Worm (Caenorhabditis elegans) whole organism, young adult: Measurements from ENCODE around the gene sri-4.

Source experiments
- B0035.1 ChIP-seq: sonication (generic microtip); optimal IDR thresholded peaks from 2 replicates; lab custom pipeline; 2016; ENCODE audit warnings: missing genetic modification characterization, mild to moderate bottlenecking, missing compliant biosample characterization, missing genotype, missing genetic modification reagents
- F10E7.11 ChIP-seq: sonication (generic microtip); optimal IDR thresholded peaks from 2 replicates; lab custom pipeline; 2017; ENCODE audit warnings: mild to moderate bottlenecking, missing genetic modification characterization, moderate library complexity, missing compliant biosample characterization
- F37B4.10 ChIP-seq: fragments of 200-800 bp; sonication (Bioruptor generic); IDR thresholded peaks from 2 replicates; pipeline ENCODE4 v1.3.6; 2022; ENCODE audit warnings: missing genetic modification characterization, missing compliant biosample characterization
- K11D2.4 ChIP-seq: fragments of 200-800 bp; sonication (Bioruptor generic); IDR thresholded peaks from 2 replicates; pipeline ENCODE4 v1.3.6; 2022; ENCODE audit warnings: missing genetic modification reagents, missing genetic modification characterization, missing compliant biosample characterization
- Y53G8AR.9 ChIP-seq: fragments of 200-800 bp; sonication (Bioruptor generic); conservative IDR thresholded peaks from 2 replicates; pipeline ENCODE4 v1.3.6; 2022; ENCODE audit warnings: missing genetic modification reagents, missing genetic modification characterization, missing compliant biosample characterization
- Y67H2A.10 ChIP-seq: fragments of 200-800 bp; sonication (Bioruptor generic); conservative IDR thresholded peaks from 2 replicates; pipeline ENCODE4 v1.3.6; 2022; ENCODE audit warnings: missing genetic modification reagents, missing genetic modification characterization, missing compliant biosample characterization
- Y79H2A.3 ChIP-seq: fragments of 200-800 bp; sonication (Bioruptor generic); conservative IDR thresholded peaks from 2 replicates; pipeline ENCODE4 v1.3.6; 2022; ENCODE audit warnings: missing genetic modification reagents, missing genetic modification characterization, missing compliant biosample characterization
- Y95B8A.8 ChIP-seq: fragments of 200-800 bp; sonication (Bioruptor generic); IDR thresholded peaks from 2 replicates; pipeline ENCODE4 v1.3.6; 2022; ENCODE audit warnings: missing genetic modification reagents, missing genetic modification characterization, missing compliant biosample characterization
- ZK185.1 ChIP-seq: sonication (generic microtip); optimal IDR thresholded peaks from 2 replicates; lab custom pipeline; 2016; ENCODE audit warnings: mild to moderate bottlenecking, missing genetic modification characterization, missing compliant biosample characterization; ENCODE audit not compliant: poor library complexity, severe bottlenecking
- ama-1 ChIP-seq, 3 experiments: fragments of 150-350 bp in 1 of 3; sonication (generic microtip) in 2 of 3; optimal IDR thresholded peaks; 2 replicates each; lab custom pipeline; 2014 to 2018; ENCODE audit warnings: missing biosample characterization in 2 of 3, missing genetic modification characterization in 2 of 3, missing genetic modification reagents in 2 of 3
- attf-5 ChIP-seq: fragments of 200-800 bp; sonication (Bioruptor generic); optimal IDR thresholded peaks from 2 replicates; lab custom pipeline; 2018; ENCODE audit warnings: mild to moderate bottlenecking, missing genetic modification characterization, missing compliant biosample characterization
- bed-1 ChIP-seq: fragments of 200-800 bp; sonication (Bioruptor generic); IDR thresholded peaks from 2 replicates; pipeline ENCODE4 v1.3.6; 2022; ENCODE audit warnings: missing genetic modification reagents, missing genetic modification characterization, missing compliant biosample characterization
- cebp-1 ChIP-seq, 2 experiments: fragments of 200-800 bp in 1 of 2; sonication (Bioruptor generic) in 1 of 2; sonication (generic microtip) in 1 of 2; IDR thresholded peaks in 1 of 2; optimal IDR thresholded peaks in 1 of 2; 2 replicates each; pipeline versions ENCODE4 v1.3.6 to Lab custom; 2017 to 2022; ENCODE audit warnings: missing compliant biosample characterization in 2 of 2, missing genetic modification characterization in 2 of 2, mild to moderate bottlenecking in 1 of 2, missing genetic modification reagents in 1 of 2, moderate library complexity in 1 of 2
- ceh-100 ChIP-seq: fragments of 200-800 bp; sonication (Bioruptor generic); IDR thresholded peaks from 2 replicates; pipeline ENCODE4 v1.3.6; 2022; ENCODE audit warnings: missing genetic modification reagents, missing genetic modification characterization, missing compliant biosample characterization
- ceh-27 ChIP-seq: fragments of 200-800 bp; sonication (Bioruptor generic); optimal IDR thresholded peaks from 2 replicates; lab custom pipeline; 2018; ENCODE audit warnings: mild to moderate bottlenecking, missing genetic modification characterization, moderate library complexity, missing compliant biosample characterization
- chd-7 ChIP-seq: sonication (generic microtip); optimal IDR thresholded peaks from 2 replicates; lab custom pipeline; 2016; ENCODE audit warnings: mild to moderate bottlenecking, missing genetic modification characterization, moderate library complexity, missing compliant biosample characterization
- dox-1 ChIP-seq: fragments of 200-800 bp; sonication (Bioruptor generic); IDR thresholded peaks from 2 replicates; pipeline ENCODE4 v1.3.6; 2022; ENCODE audit warnings: missing genetic modification reagents, missing genetic modification characterization, missing compliant biosample characterization
- egl-44 ChIP-seq: fragments of 200-800 bp; sonication (Bioruptor generic); IDR thresholded peaks from 2 replicates; pipeline ENCODE4 v1.3.6; 2022; ENCODE audit warnings: missing genetic modification reagents, missing genetic modification characterization, missing compliant biosample characterization
- ekl-4 ChIP-seq: fragments of 200-800 bp; sonication (Bioruptor generic); IDR thresholded peaks from 2 replicates; pipeline ENCODE4 v1.3.6; 2022; ENCODE audit warnings: missing genetic modification reagents, missing genetic modification characterization, missing compliant biosample characterization
- hlh-12 ChIP-seq: sonication (generic microtip); optimal IDR thresholded peaks from 2 replicates; lab custom pipeline; 2016; ENCODE audit warnings: missing genetic modification characterization, missing compliant biosample characterization
- hlh-26 ChIP-seq: fragments of 200-800 bp; sonication (Bioruptor generic); conservative IDR thresholded peaks from 2 replicates; pipeline ENCODE4 v1.3.6; 2022; ENCODE audit warnings: missing genetic modification reagents, missing genetic modification characterization, missing compliant biosample characterization
- hmg-1.2 ChIP-seq: fragments of 200-800 bp; sonication (Bioruptor generic); IDR thresholded peaks from 2 replicates; pipeline ENCODE4 v1.3.6; 2022; ENCODE audit warnings: missing genetic modification reagents, missing genetic modification characterization, missing compliant biosample characterization
- hmg-20 ChIP-seq: fragments of 200-800 bp; sonication (Bioruptor generic); IDR thresholded peaks from 2 replicates; pipeline ENCODE4 v1.3.6; 2022; ENCODE audit warnings: missing genetic modification reagents, missing genetic modification characterization, missing compliant biosample characterization
- let-526 ChIP-seq: fragments of 200-800 bp; sonication (Bioruptor generic); IDR thresholded peaks from 2 replicates; pipeline ENCODE4 v1.3.6; 2022; ENCODE audit warnings: missing genetic modification reagents, missing genetic modification characterization, missing compliant biosample characterization
- let-607 ChIP-seq, 2 experiments: fragments of 200-800 bp in 1 of 2; sonication (Bioruptor generic) in 1 of 2; sonication (generic microtip) in 1 of 2; optimal IDR thresholded peaks; 2 replicates each; lab custom pipeline; 2016 to 2018; ENCODE audit warnings: mild to moderate bottlenecking in 2 of 2, missing compliant biosample characterization in 2 of 2, missing genetic modification characterization in 2 of 2, moderate library complexity in 2 of 2, missing genotype in 1 of 2
- lin-26 ChIP-seq: fragments of 200-800 bp; sonication (Bioruptor generic); IDR thresholded peaks from 2 replicates; pipeline ENCODE4 v1.3.6; 2022; ENCODE audit warnings: missing genetic modification reagents, missing genetic modification characterization, missing compliant biosample characterization
- lin-40 ChIP-seq: sonication (generic microtip); optimal IDR thresholded peaks from 2 replicates; lab custom pipeline; 2016; ENCODE audit warnings: missing genetic modification characterization, mild to moderate bottlenecking, missing compliant biosample characterization, missing genotype, missing genetic modification reagents
- lin-54 ChIP-seq: fragments of 200-800 bp; sonication (Bioruptor generic); optimal IDR thresholded peaks from 2 replicates; lab custom pipeline; 2018; ENCODE audit warnings: mild to moderate bottlenecking, missing genetic modification characterization, missing compliant biosample characterization
- madf-3 ChIP-seq: fragments of 200-800 bp; sonication (Bioruptor generic); IDR thresholded peaks from 2 replicates; pipeline ENCODE4 v1.3.6; 2022; ENCODE audit warnings: missing genetic modification reagents, missing genetic modification characterization, missing compliant biosample characterization
- madf-8 ChIP-seq: fragments of 200-800 bp; sonication (Bioruptor generic); conservative IDR thresholded peaks from 2 replicates; pipeline ENCODE4 v1.3.6; 2022; ENCODE audit warnings: missing genetic modification reagents, missing genetic modification characterization, missing compliant biosample characterization
- mel-28 ChIP-seq: sonication (generic microtip); optimal IDR thresholded peaks from 2 replicates; lab custom pipeline; 2016; ENCODE audit warnings: borderline replicate concordance, mild to moderate bottlenecking, missing genetic modification characterization, missing compliant biosample characterization
- nfyb-1 ChIP-seq: fragments of 200-800 bp; sonication (Bioruptor generic); IDR thresholded peaks from 2 replicates; pipeline ENCODE4 v1.3.6; 2022; ENCODE audit warnings: missing genetic modification reagents, missing genetic modification characterization, missing compliant biosample characterization
- nhr-80 ChIP-seq: sonication (generic microtip); optimal IDR thresholded peaks from 2 replicates; lab custom pipeline; 2016; ENCODE audit warnings: missing genetic modification characterization, missing compliant biosample characterization
- repo-1 ChIP-seq: sonication (generic microtip); optimal IDR thresholded peaks from 2 replicates; lab custom pipeline; 2017; ENCODE audit warnings: mild to moderate bottlenecking, missing genetic modification characterization, missing compliant biosample characterization
- somi-1 ChIP-seq: fragments of 200-800 bp; sonication (Bioruptor generic); optimal IDR thresholded peaks from 2 replicates; lab custom pipeline; 2018; ENCODE audit warnings: mild to moderate bottlenecking, missing genetic modification characterization, missing compliant biosample characterization
- sptf-2 ChIP-seq: fragments of 200-800 bp; sonication (Bioruptor generic); optimal IDR thresholded peaks from 2 replicates; lab custom pipeline; 2018; ENCODE audit warnings: mild to moderate bottlenecking, missing genetic modification characterization, missing compliant biosample characterization
- tbp1 ChIP-seq: fragments of 200-800 bp; sonication (Bioruptor generic); optimal IDR thresholded peaks from 2 replicates; lab custom pipeline; 2018; ENCODE audit warnings: mild to moderate bottlenecking, missing genetic modification characterization, missing compliant biosample characterization
- tbx-9 ChIP-seq: sonication (generic microtip); optimal IDR thresholded peaks from 2 replicates; lab custom pipeline; 2016; ENCODE audit warnings: borderline replicate concordance, missing genetic modification characterization, inconsistent platforms, missing compliant biosample characterization
- tlf-1 ChIP-seq: fragments of 200-800 bp; sonication (Bioruptor generic); optimal IDR thresholded peaks from 2 replicates; lab custom pipeline; 2018; ENCODE audit warnings: mild to moderate bottlenecking, missing genetic modification characterization, missing compliant biosample characterization
- xnd-1 ChIP-seq: sonication (generic microtip); optimal IDR thresholded peaks from 2 replicates; lab custom pipeline; 2016; ENCODE audit warnings: missing genotype, missing genetic modification reagents, missing genetic modification characterization, missing compliant biosample characterization
- ztf-22 ChIP-seq: fragments of 200-800 bp; sonication (Bioruptor generic); optimal IDR thresholded peaks from 2 replicates; lab custom pipeline; 2018; ENCODE audit warnings: mild to moderate bottlenecking, missing genetic modification characterization, moderate library complexity, missing compliant biosample characterization
- ztf-26 ChIP-seq: sonication (generic microtip); optimal IDR thresholded peaks from 2 replicates; lab custom pipeline; 2017; ENCODE audit warnings: missing genetic modification characterization, missing compliant biosample characterization

The sri-4 gene

ce11 chrV:728822-729493, 19.2 kb upstream of the sri-4 start (continued):
- no peak for TF ChIP-seq F10E7.11

DNA sequence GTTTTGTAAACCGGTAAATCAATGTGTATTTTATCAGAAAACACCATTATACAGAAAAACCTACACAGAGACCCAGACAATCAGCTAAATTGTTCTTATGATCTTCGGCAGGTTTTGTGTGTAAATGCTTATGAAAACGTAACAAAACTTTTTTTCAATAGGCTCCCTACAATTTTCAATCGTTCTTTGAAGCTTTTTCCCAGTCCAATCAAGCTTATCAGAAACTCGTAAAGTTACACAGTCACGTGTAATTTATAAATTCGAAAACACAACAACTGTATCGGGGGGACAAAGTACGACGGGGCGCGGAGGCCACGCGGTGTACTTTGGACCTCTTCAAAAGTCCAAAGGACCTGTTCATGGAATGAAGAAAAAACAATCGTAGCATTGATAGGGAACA, 17.9 kb upstream of the sri-4 start:
- TF ChIP-seq sptf-2: no peak
- TF ChIP-seq ZK185.1 (tag; lab: Kevin White, UChicago): peak; percentile 25
- peak; percentile 38 for TF ChIP-seq attf-5 (GFP tag; lab: Kevin White, UChicago)
- TF ChIP-seq bed-1: no peak
- peak; percentile 68; the same call in 1 of the 2 replicates for TF ChIP-seq Y53G8AR.9
- peak; percentile 56 for TF ChIP-seq repo-1 (tag; lab: Kevin White, UChicago)
- TF ChIP-seq Y95B8A.8 (GFP tag; lab: Robert Waterston, UW): 0 out of 2 replicates have a peak, but pooled peaks have one; percentile 36
- no peak for TF ChIP-seq hlh-12 (tag; lab: Kevin White, UChicago)
- TF ChIP-seq madf-3 (GFP tag; lab: Robert Waterston, UW): 0 out of 2 replicates have a peak, but pooled peaks have one; percentile 47
- TF ChIP-seq K11D2.4 (GFP tag; lab: Robert Waterston, UW): peak; percentile 45; the same call in 1 of the 2 replicates
- TF ChIP-seq hmg-20 (GFP tag; lab: Robert Waterston, UW): no peak
- TF ChIP-seq ztf-26 (tag; lab: Kevin White, UChicago): peak; percentile 20
- no peak for TF ChIP-seq ama-1 (optimal IDR thresholded peaks at IDR 0.05; lab: Kevin White, UChicago)
- TF ChIP-seq ama-1 (GFP tag; optimal IDR thresholded peaks at IDR 0.05; lab: Kevin White, UChicago): no peak
- no peak for TF ChIP-seq madf-8 (GFP tag; lab: Robert Waterston, UW)
- TF ChIP-seq ceh-27 (GFP tag; lab: Kevin White, UChicago): no peak
- TF ChIP-seq ekl-4 (GFP tag; lab: Robert Waterston, UW): no peak
- TF ChIP-seq lin-26 (GFP tag; lab: Robert Waterston, UW): 0 out of 2 replicates have a peak, but pooled peaks have one; percentile 24
- no peak for TF ChIP-seq mel-28
- no peak for TF ChIP-seq hlh-26 (GFP tag; lab: Robert Waterston, UW)
- TF ChIP-seq hmg-1.2 (GFP tag; lab: Robert Waterston, UW): peak; percentile 27; the same call in 1 of the 2 replicates
- TF ChIP-seq Y67H2A.10 (GFP tag; lab: Robert Waterston, UW): no peak
- TF ChIP-seq lin-54: peak; percentile 11
- 0 out of 2 replicates have a peak, but pooled peaks have one; percentile 55 for TF ChIP-seq egl-44 (GFP tag; lab: Robert Waterston, UW)
- peak; percentile 42; the same call in 1 of the 2 replicates for TF ChIP-seq dox-1 (GFP tag; lab: Robert Waterston, UW)
- peak; percentile 54 for TF ChIP-seq nhr-80
- TF ChIP-seq let-526 (GFP tag; lab: Robert Waterston, UW): peak; percentile 27
- peak; percentile 25 for TF ChIP-seq somi-1 (GFP tag; lab: Kevin White, UChicago)
- peak; percentile 66 for TF ChIP-seq chd-7 (tag; lab: Kevin White, UChicago)
- no peak for TF ChIP-seq ceh-100 (GFP tag; lab: Robert Waterston, UW)
- no peak for TF ChIP-seq xnd-1
- TF ChIP-seq tbp1 (GFP tag; lab: Kevin White, UChicago): peak; percentile 51
- TF ChIP-seq tlf-1: peak; percentile 46
- no peak for TF ChIP-seq B0035.1 (tag; lab: Kevin White, UChicago)
- no peak for TF ChIP-seq F37B4.10 (GFP tag; lab: Robert Waterston, UW)
- TF ChIP-seq nfyb-1 (GFP tag; lab: Robert Waterston, UW): peak; percentile 81
- peak; percentile 39 for TF ChIP-seq ztf-22 (GFP tag; lab: Kevin White, UChicago)
- peak; percentile 47 for TF ChIP-seq lin-40 (tag; lab: Kevin White, UChicago)
- peak; percentile 37; the same call in 1 of the 2 replicates for TF ChIP-seq cebp-1 (GFP tag; IDR thresholded peaks at IDR 0.05; lab: Robert Waterston, UW)
- peak; percentile 71 for TF ChIP-seq cebp-1 (tag; optimal IDR thresholded peaks at IDR 0.05; lab: Kevin White, UChicago)
- no peak for TF ChIP-seq Y79H2A.3 (GFP tag; lab: Robert Waterston, UW)
- no peak for TF ChIP-seq tbx-9
- TF ChIP-seq let-607 (tag; optimal IDR thresholded peaks at IDR 0.05; lab: Kevin White, UChicago): no peak
- TF ChIP-seq, all 124 proteins: peak for 23
